Fruit fly (Drosophila melanogaster): ENCODE measurements around the gene CG33298.

The CG33298 gene

dm6 chr2L:9495418-9495779 is at the start of gene CG33298:
CG33298 (plus strand) TSS chr2L:9495474.
- TF ChIP-seq CG8478 (optimal IDR thresholded peaks at IDR 0.05) (no peak), CTCF (optimal IDR thresholded peaks at IDR 0.05) (no peak)

dm6 chr2L:9445753-9446152 is 49.5 kb upstream of the CG33298 start:
- TF ChIP-seq CTCF (optimal IDR thresholded peaks at IDR 0.05), result no peak
- TF ChIP-seq CG8478 (optimal IDR thresholded peaks at IDR 0.05), result no peak

- no peak for TF ChIP-seq CTCF (optimal IDR thresholded peaks at IDR 0.05)
- no peak for TF ChIP-seq CG8478 (optimal IDR thresholded peaks at IDR 0.05)
These were observed 48.8 kb upstream of the CG33298 start for dm6 chr2L:9446398-9446945.

dm6 chr2L:9447816-9448215 is 47.5 kb upstream of the CG33298 start:
- TF ChIP-seq CTCF (optimal IDR thresholded peaks at IDR 0.05) (no peak), CG8478 (optimal IDR thresholded peaks at IDR 0.05) (no peak)

- TF ChIP-seq CTCF (optimal IDR thresholded peaks at IDR 0.05) (no peak), CG8478 (optimal IDR thresholded peaks at IDR 0.05) (no peak)
These were observed 46.7 kb upstream of the CG33298 start for dm6 chr2L:9448322-9449256.

- TF ChIP-seq CG8478 (optimal IDR thresholded peaks at IDR 0.05) (no peak), CTCF (optimal IDR thresholded peaks at IDR 0.05) (no peak)
These were observed 45.9 kb upstream of the CG33298 start for dm6 chr2L:9449257-9449972.

- no peak for TF ChIP-seq CG8478 (optimal IDR thresholded peaks at IDR 0.05)
- TF ChIP-seq CTCF (optimal IDR thresholded peaks at IDR 0.05), result no peak
These were observed 42.3 kb upstream of the CG33298 start for dm6 chr2L:9452959-9453358.

dm6 chr2L:9454369-9455054 is 40.8 kb upstream of the CG33298 start:
- TF ChIP-seq CG8478 (optimal IDR thresholded peaks at IDR 0.05) (no peak), CTCF (optimal IDR thresholded peaks at IDR 0.05) (no peak)

dm6 chr2L:9455157-9455556 is 40.1 kb upstream of the CG33298 start:
- no peak for TF ChIP-seq CG8478 (optimal IDR thresholded peaks at IDR 0.05)
- TF ChIP-seq CTCF (optimal IDR thresholded peaks at IDR 0.05), result no peak

dm6 chr2L:9457456-9457855 is 37.8 kb upstream of the CG33298 start:
- TF ChIP-seq CG8478 (optimal IDR thresholded peaks at IDR 0.05) (no peak), CTCF (optimal IDR thresholded peaks at IDR 0.05) (no peak)

dm6 chr2L:9457865-9458264 is 37.4 kb upstream of the CG33298 start:
- TF ChIP-seq CG8478 (optimal IDR thresholded peaks at IDR 0.05), result no peak
- TF ChIP-seq CTCF (optimal IDR thresholded peaks at IDR 0.05), result no peak

dm6 chr2L:9459372-9460091 is 35.7 kb upstream of the CG33298 start:
- TF ChIP-seq CG8478 (optimal IDR thresholded peaks at IDR 0.05), result no peak

dm6 chr2L:9460092-9460473 is 35.2 kb upstream of the CG33298 start:
- TF ChIP-seq CTCF (optimal IDR thresholded peaks at IDR 0.05) (no peak), CG8478 (optimal IDR thresholded peaks at IDR 0.05) (no peak)

- TF ChIP-seq CTCF (optimal IDR thresholded peaks at IDR 0.05) (peak in 1 of 2 experiments; percentile 49), CG8478 (optimal IDR thresholded peaks at IDR 0.05) (no peak)
These were observed 30.7 kb upstream of the CG33298 start for dm6 chr2L:9464455-9465063.
